Worm (Caenorhabditis elegans) whole organism, L4/young adult: Measurements from ENCODE around the gene lin-46.

Source experiments
- dao-5 ChIP-seq: sonication (generic microtip); optimal IDR thresholded peaks from 2 replicates; lab custom pipeline; 2016; ENCODE audit warnings: missing genotype, missing genetic modification characterization, moderate library complexity, missing compliant biosample characterization
- him-1 ChIP-seq: sonication (generic microtip); optimal IDR thresholded peaks from 2 replicates; lab custom pipeline; 2016; ENCODE audit warnings: missing genotype, missing genetic modification reagents, missing genetic modification characterization, missing compliant biosample characterization

DNA sequence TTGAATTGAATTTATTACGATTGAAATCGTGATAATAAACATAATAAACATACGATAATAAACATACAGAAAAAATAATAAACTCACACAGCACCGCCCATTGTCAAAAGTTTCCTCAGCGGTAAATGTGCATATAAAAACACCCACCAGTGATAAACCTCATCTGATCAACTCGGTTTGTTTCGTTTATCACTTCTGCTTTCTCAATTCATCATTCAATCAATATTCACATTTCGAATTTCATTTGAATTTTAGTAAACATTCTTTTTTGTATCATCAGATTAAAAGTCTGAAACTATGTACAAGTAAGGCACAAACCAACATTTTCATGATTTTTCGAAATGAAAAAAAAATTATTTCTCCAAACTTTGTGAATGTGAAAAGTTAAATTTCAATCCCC lies 44.5 kb downstream of the lin-46 start, which contains the start of gene try-10:
- no peak for TF ChIP-seq him-1 (tag; lab: Kevin White, UChicago)
- TF ChIP-seq dao-5: no peak
